Fruit fly (Drosophila melanogaster) whole organism, adult: ENCODE measurements around the gene pira.

Experiments
- CG11617 ChIP-seq: fragments of 200-800 bp; sonication (Bioruptor generic); optimal IDR thresholded peaks from 2 replicates; lab custom pipeline; 2017; ENCODE audit warnings: mild to moderate bottlenecking, missing biosample characterization, missing genetic modification reagents, missing genetic modification characterization
- CG12768 ChIP-seq: fragments of 200-800 bp; sonication (Bioruptor generic); optimal IDR thresholded peaks from 2 replicates; lab custom pipeline; 2017; ENCODE audit warnings: missing biosample characterization, missing genetic modification characterization, mild to moderate bottlenecking, moderate library complexity, missing genetic modification reagents
- CG14711 ChIP-seq: fragments of 200-800 bp; sonication (Bioruptor generic); optimal IDR thresholded peaks from 2 replicates; lab custom pipeline; 2018; ENCODE audit warnings: missing biosample characterization, mild to moderate bottlenecking, missing genetic modification characterization, moderate library complexity
- CG1620 ChIP-seq: fragments of 200-800 bp; sonication (Bioruptor generic); optimal IDR thresholded peaks from 2 replicates; lab custom pipeline; 2016; ENCODE audit warnings: missing biosample characterization, missing genetic modification characterization
- CG33017 ChIP-seq: fragments of 200-800 bp; sonication (Bioruptor generic); optimal IDR thresholded peaks from 2 replicates; lab custom pipeline; 2018; ENCODE audit warnings: missing biosample characterization, mild to moderate bottlenecking, missing genetic modification characterization, moderate library complexity
- CG5204 ChIP-seq: fragments of 200-800 bp; sonication (Bioruptor generic); optimal IDR thresholded peaks from 2 replicates; lab custom pipeline; 2016; ENCODE audit warnings: missing biosample characterization, missing genetic modification characterization
- CG7045 ChIP-seq: fragments of 200-800 bp; sonication (Bioruptor generic); optimal IDR thresholded peaks from 2 replicates; lab custom pipeline; 2017; ENCODE audit warnings: missing biosample characterization, mild to moderate bottlenecking, missing genetic modification characterization
- CG7101 ChIP-seq: fragments of 200-800 bp; sonication (Bioruptor generic); optimal IDR thresholded peaks from 2 replicates; lab custom pipeline; 2018; ENCODE audit warnings: missing biosample characterization, mild to moderate bottlenecking, missing genetic modification characterization, moderate library complexity
- Clk ChIP-seq: fragments of 200-800 bp; sonication (Bioruptor generic); optimal IDR thresholded peaks from 2 replicates; lab custom pipeline; 2017; ENCODE audit warnings: missing biosample characterization, missing genetic modification characterization
- Crg-1 ChIP-seq: fragments of 200-800 bp; sonication (Bioruptor generic); optimal IDR thresholded peaks from 2 replicates; lab custom pipeline; 2016; ENCODE audit warnings: missing biosample characterization, missing genetic modification characterization
- Hr96 ChIP-seq: fragments of 200-800 bp; sonication (Bioruptor generic); optimal IDR thresholded peaks from 2 replicates; lab custom pipeline; 2016; ENCODE audit warnings: missing biosample characterization, missing genetic modification characterization
- Mnt ChIP-seq: fragments of 200-800 bp; sonication (Bioruptor generic); optimal IDR thresholded peaks from 2 replicates; lab custom pipeline; 2016; ENCODE audit warnings: missing biosample characterization, mild to moderate bottlenecking, missing genetic modification characterization
- bab1 ChIP-seq: fragments of 200-800 bp; sonication (Bioruptor generic); optimal IDR thresholded peaks from 3 replicates; lab custom pipeline; 2019; ENCODE audit warnings: missing biosample characterization, mild to moderate bottlenecking, missing genetic modification characterization, moderate library complexity
- cic ChIP-seq: fragments of 200-800 bp; sonication (Bioruptor generic); optimal IDR thresholded peaks from 2 replicates; lab custom pipeline; 2017; ENCODE audit warnings: missing biosample characterization, mild to moderate bottlenecking, missing genetic modification characterization, moderate library complexity
- cnc ChIP-seq, 2 experiments: fragments of >200 bp; optimal IDR thresholded peaks; 2 replicates each; lab custom pipeline; 2017
- kay ChIP-seq: fragments of 200-800 bp; sonication (Bioruptor generic); peaks from one replicate; lab custom pipeline; 2016; ENCODE audit warnings: missing biosample characterization, missing genetic modification characterization, borderline replicate concordance
- ovo ChIP-seq: fragments of 200-800 bp; sonication (Bioruptor generic); optimal IDR thresholded peaks from 2 replicates; lab custom pipeline; 2016; ENCODE audit warnings: missing biosample characterization, missing genetic modification characterization
- pad ChIP-seq: fragments of 200-800 bp; sonication (Bioruptor generic); optimal IDR thresholded peaks from 3 replicates; lab custom pipeline; 2017; ENCODE audit warnings: missing biosample characterization, missing genetic modification characterization, mild to moderate bottlenecking, moderate library complexity, missing genetic modification reagents
- tj ChIP-seq: fragments of 200-800 bp; sonication (Bioruptor generic); optimal IDR thresholded peaks from 3 replicates; lab custom pipeline; 2017; ENCODE audit warnings: missing biosample characterization, mild to moderate bottlenecking, missing genetic modification characterization, moderate library complexity
- toe ChIP-seq: fragments of 200-800 bp; sonication (Bioruptor generic); optimal IDR thresholded peaks from 2 replicates; lab custom pipeline; 2016; ENCODE audit warnings: missing biosample characterization, missing genetic modification characterization

The pira gene

dm6 chrX:12735478-12736428, 27.7 kb downstream of the pira start:
- TF ChIP-seq Crg-1 (GFP tag; lab: Kevin White, UChicago) = peak; percentile 91
- TF ChIP-seq CG5204 (GFP tag; lab: Kevin White, UChicago) = peak; percentile 88
- peak; percentile 93 for TF ChIP-seq Hr96 (GFP tag; lab: Kevin White, UChicago)
- peak; percentile 75 for TF ChIP-seq CG33017 (tag; lab: Kevin White, UChicago)
- TF ChIP-seq Clk = peak; percentile 78
- peak; percentile 97 for TF ChIP-seq ovo (GFP tag; lab: Kevin White, UChicago)
- TF ChIP-seq CG7101 (tag; lab: Kevin White, UChicago) = peak; percentile 93
- TF ChIP-seq tj = peak; percentile 60
- peak; percentile 90 for TF ChIP-seq bab1
- TF ChIP-seq toe (GFP tag; lab: Kevin White, UChicago) = peak; percentile 73
- TF ChIP-seq CG14711 (tag; lab: Kevin White, UChicago) = peak; percentile 77
- TF ChIP-seq cnc (optimal IDR thresholded peaks at IDR 0.05; lab: Kevin White, UChicago) = peak; percentile 98 to 100
- peak; percentile 76 for TF ChIP-seq Mnt
- TF ChIP-seq CG11617 = peak; percentile 95
- TF ChIP-seq cic (GFP tag; lab: Kevin White, UChicago) = peak; percentile 78
- TF ChIP-seq pad (GFP tag; lab: Kevin White, UChicago) = peak; percentile 90
- TF ChIP-seq CG1620 = peak; percentile 87
- TF ChIP-seq kay (GFP tag; lab: Kevin White, UChicago) = peak; percentile 77
- TF ChIP-seq CG7045 (GFP tag; lab: Kevin White, UChicago) = peak; percentile 86
- peak; percentile 82 for TF ChIP-seq CG12768 (GFP tag; lab: Kevin White, UChicago)

- TF ChIP-seq Clk (no peak), CG1620 (peak; percentile 46), cnc (optimal IDR thresholded peaks at IDR 0.05; lab: Kevin White, UChicago) (no peak), CG7101 (tag; lab: Kevin White, UChicago) (peak; percentile 97), Hr96 (GFP tag; lab: Kevin White, UChicago) (no peak), Crg-1 (GFP tag; lab: Kevin White, UChicago) (peak; percentile 56), ovo (GFP tag; lab: Kevin White, UChicago) (peak; percentile 76), tj (peak; percentile 87), kay (GFP tag; lab: Kevin White, UChicago) (no peak), CG33017 (tag; lab: Kevin White, UChicago) (peak; percentile 81), pad (GFP tag; lab: Kevin White, UChicago) (peak; percentile 66), cic (GFP tag; lab: Kevin White, UChicago) (peak; percentile 64), CG5204 (GFP tag; lab: Kevin White, UChicago) (peak; percentile 36), CG11617 (peak; percentile 92), CG14711 (tag; lab: Kevin White, UChicago) (peak; percentile 92), CG7045 (GFP tag; lab: Kevin White, UChicago) (peak; percentile 74), CG12768 (GFP tag; lab: Kevin White, UChicago) (peak; percentile 74), bab1 (peak; percentile 92), toe (GFP tag; lab: Kevin White, UChicago) (no peak), Mnt (peak; percentile 84)
Observed at dm6 chrX:12734710-12735462, 28.5 kb downstream of the pira start.

- no peak for TF ChIP-seq cic (GFP tag; lab: Kevin White, UChicago)
- no peak for TF ChIP-seq Mnt
- TF ChIP-seq kay (GFP tag; lab: Kevin White, UChicago) = peak; percentile 45
- TF ChIP-seq Hr96 (GFP tag; lab: Kevin White, UChicago) = no peak
Observed at dm6 chrX:12734354-12734709, 29.1 kb downstream of the pira start.

- TF ChIP-seq CG7101 (tag; lab: Kevin White, UChicago) (peak; percentile 14), Crg-1 (GFP tag; lab: Kevin White, UChicago) (no peak), kay (GFP tag; lab: Kevin White, UChicago) (no peak), Hr96 (GFP tag; lab: Kevin White, UChicago) (no peak), CG11617 (no peak), tj (peak; percentile 78), CG33017 (tag; lab: Kevin White, UChicago) (no peak), Clk (no peak), pad (GFP tag; lab: Kevin White, UChicago) (no peak), bab1 (peak; percentile 11), CG5204 (GFP tag; lab: Kevin White, UChicago) (no peak), CG14711 (tag; lab: Kevin White, UChicago) (no peak), toe (GFP tag; lab: Kevin White, UChicago) (no peak), cnc (optimal IDR thresholded peaks at IDR 0.05; lab: Kevin White, UChicago) (no peak), CG12768 (GFP tag; lab: Kevin White, UChicago) (no peak)
Observed at dm6 chrX:12733770-12734189, 29.6 kb downstream of the pira start.

dm6 chrX:12732486-12732885, 30.9 kb downstream of the pira start:
- no peak for TF ChIP-seq toe (GFP tag; lab: Kevin White, UChicago)
- TF ChIP-seq CG7045 (GFP tag; lab: Kevin White, UChicago) = no peak
- no peak for TF ChIP-seq bab1
- TF ChIP-seq Hr96 (GFP tag; lab: Kevin White, UChicago) = no peak
- no peak for TF ChIP-seq cnc (optimal IDR thresholded peaks at IDR 0.05; lab: Kevin White, UChicago)
- TF ChIP-seq CG14711 (tag; lab: Kevin White, UChicago) = no peak
- no peak for TF ChIP-seq ovo (GFP tag; lab: Kevin White, UChicago)
- no peak for TF ChIP-seq CG12768 (GFP tag; lab: Kevin White, UChicago)
- TF ChIP-seq CG11617 = no peak
- TF ChIP-seq tj = peak; percentile 3
- peak; percentile 15 for TF ChIP-seq cic (GFP tag; lab: Kevin White, UChicago)
- no peak for TF ChIP-seq CG33017 (tag; lab: Kevin White, UChicago)
- TF ChIP-seq Mnt = peak; percentile 12
